Worm (Caenorhabditis elegans) whole organism, young adult: ENCODE measurements around the gene T15B12.1.
A peak's percentile ranks its signal among the peaks of the same experiment; 100 is the strongest.

ENCODE experiments used
- B0019.2 ChIP-seq: fragments of 200-800 bp; sonication (Bioruptor generic); conservative IDR thresholded peaks from 2 replicates; pipeline ENCODE4 v1.3.6; 2022; ENCODE audit warnings: missing genetic modification reagents, missing genetic modification characterization, missing compliant biosample characterization
- B0261.1 ChIP-seq: sonication (generic microtip); optimal IDR thresholded peaks from 2 replicates; lab custom pipeline; 2016; ENCODE audit warnings: mild to moderate bottlenecking, missing genetic modification characterization, moderate library complexity, missing compliant biosample characterization
- B0336.3 ChIP-seq: fragments of 200-800 bp; sonication (Bioruptor generic); IDR thresholded peaks from 2 replicates; pipeline ENCODE4 v1.3.6; 2022; ENCODE audit warnings: missing genetic modification characterization, missing compliant biosample characterization
- C17E4.6 ChIP-seq: fragments of 200-800 bp; sonication (Bioruptor generic); IDR thresholded peaks from 2 replicates; pipeline ENCODE4 v1.3.6; 2022; ENCODE audit warnings: missing genetic modification reagents, missing genetic modification characterization, missing compliant biosample characterization
- F23B12.7 ChIP-seq: sonication (generic microtip); optimal IDR thresholded peaks from 2 replicates; lab custom pipeline; 2017; ENCODE audit warnings: missing genetic modification characterization, mild to moderate bottlenecking, missing compliant biosample characterization, antibody characterized with exemption, moderate library complexity; ENCODE audit not compliant: insufficient read depth
- F37B4.10 ChIP-seq: fragments of 200-800 bp; sonication (Bioruptor generic); IDR thresholded peaks from 2 replicates; pipeline ENCODE4 v1.3.6; 2022; ENCODE audit warnings: missing genetic modification characterization, missing compliant biosample characterization
- F52B5.7 ChIP-seq: sonication (generic microtip); optimal IDR thresholded peaks from 2 replicates; lab custom pipeline; 2016; ENCODE audit warnings: mild to moderate bottlenecking, missing genetic modification characterization, missing compliant biosample characterization
- T07F8.4 ChIP-seq: sonication (generic microtip); optimal IDR thresholded peaks from 2 replicates; lab custom pipeline; 2016; ENCODE audit warnings: mild to moderate bottlenecking, missing genetic modification characterization, moderate library complexity, missing compliant biosample characterization
- Y53G8AR.9 ChIP-seq: fragments of 200-800 bp; sonication (Bioruptor generic); conservative IDR thresholded peaks from 2 replicates; pipeline ENCODE4 v1.3.6; 2022; ENCODE audit warnings: missing genetic modification reagents, missing genetic modification characterization, missing compliant biosample characterization
- Y56A3A.18 ChIP-seq: fragments of 200-800 bp; sonication (Bioruptor generic); IDR thresholded peaks from 2 replicates; pipeline ENCODE4 v1.3.6; 2022; ENCODE audit warnings: missing genetic modification reagents, missing genetic modification characterization, missing compliant biosample characterization
- Y67H2A.10 ChIP-seq: fragments of 200-800 bp; sonication (Bioruptor generic); conservative IDR thresholded peaks from 2 replicates; pipeline ENCODE4 v1.3.6; 2022; ENCODE audit warnings: missing genetic modification reagents, missing genetic modification characterization, missing compliant biosample characterization
- Y79H2A.3 ChIP-seq: fragments of 200-800 bp; sonication (Bioruptor generic); conservative IDR thresholded peaks from 2 replicates; pipeline ENCODE4 v1.3.6; 2022; ENCODE audit warnings: missing genetic modification reagents, missing genetic modification characterization, missing compliant biosample characterization
- akir-1 ChIP-seq: fragments of 200-800 bp; sonication (Bioruptor generic); optimal IDR thresholded peaks from 2 replicates; lab custom pipeline; 2018; ENCODE audit warnings: mild to moderate bottlenecking, missing genetic modification characterization, moderate library complexity, missing compliant biosample characterization
- ama-1 ChIP-seq, 3 experiments: fragments of 150-350 bp in 1 of 3; sonication (generic microtip) in 2 of 3; optimal IDR thresholded peaks; 2 replicates each; lab custom pipeline; 2014 to 2018; ENCODE audit warnings: missing biosample characterization in 2 of 3, missing genetic modification characterization in 2 of 3, missing genetic modification reagents in 2 of 3
- atf-7 ChIP-seq: sonication (generic microtip); optimal IDR thresholded peaks from 2 replicates; lab custom pipeline; 2017; ENCODE audit warnings: mild to moderate bottlenecking, missing genetic modification characterization, missing compliant biosample characterization
- attf-3 ChIP-seq: fragments of 200-800 bp; sonication (Bioruptor generic); conservative IDR thresholded peaks from 2 replicates; pipeline ENCODE4 v1.3.6; 2022; ENCODE audit warnings: missing genetic modification reagents, missing genetic modification characterization, missing compliant biosample characterization
- attf-5 ChIP-seq: fragments of 200-800 bp; sonication (Bioruptor generic); optimal IDR thresholded peaks from 2 replicates; lab custom pipeline; 2018; ENCODE audit warnings: mild to moderate bottlenecking, missing genetic modification characterization, missing compliant biosample characterization
- bed-2 ChIP-seq: fragments of 200-800 bp; sonication (Bioruptor generic); IDR thresholded peaks from 2 replicates; pipeline ENCODE4 v1.3.6; 2022; ENCODE audit warnings: missing genetic modification reagents, missing genetic modification characterization, missing compliant biosample characterization
- ceh-40 ChIP-seq: fragments of 200-800 bp; sonication (Bioruptor generic); IDR thresholded peaks from 2 replicates; pipeline ENCODE4 v1.3.6; 2022; ENCODE audit warnings: missing genetic modification characterization, missing compliant biosample characterization
- chd-7 ChIP-seq: sonication (generic microtip); optimal IDR thresholded peaks from 2 replicates; lab custom pipeline; 2016; ENCODE audit warnings: mild to moderate bottlenecking, missing genetic modification characterization, moderate library complexity, missing compliant biosample characterization
- die-1 ChIP-seq: sonication (generic microtip); optimal IDR thresholded peaks from 2 replicates; lab custom pipeline; 2016; ENCODE audit warnings: missing genotype, mild to moderate bottlenecking, missing genetic modification characterization, missing compliant biosample characterization
- dpff-1 ChIP-seq: sonication (generic microtip); optimal IDR thresholded peaks from 2 replicates; lab custom pipeline; 2017; ENCODE audit warnings: mild to moderate bottlenecking, missing genetic modification characterization, missing compliant biosample characterization
- efl-1 ChIP-seq: fragments of 150-350 bp; optimal IDR thresholded peaks from 2 replicates; lab custom pipeline; 2014; ENCODE audit warnings: missing biosample characterization, missing genetic modification reagents, missing genetic modification characterization
- egl-44 ChIP-seq: fragments of 200-800 bp; sonication (Bioruptor generic); IDR thresholded peaks from 2 replicates; pipeline ENCODE4 v1.3.6; 2022; ENCODE audit warnings: missing genetic modification reagents, missing genetic modification characterization, missing compliant biosample characterization
- gei-17 ChIP-seq: fragments of 200-800 bp; sonication (Bioruptor generic); optimal IDR thresholded peaks from 2 replicates; lab custom pipeline; 2018; ENCODE audit warnings: mild to moderate bottlenecking, missing genetic modification characterization, missing compliant biosample characterization
- hrde-1 ChIP-seq: sonication (generic microtip); optimal IDR thresholded peaks from 2 replicates; lab custom pipeline; 2016; ENCODE audit warnings: missing genetic modification characterization, mild to moderate bottlenecking, missing compliant biosample characterization, moderate library complexity, missing genotype, missing genetic modification reagents, borderline replicate concordance
- lag-1 ChIP-seq: fragments of 200-800 bp; sonication (Bioruptor generic); IDR thresholded peaks from 2 replicates; pipeline ENCODE4 v1.3.6; 2022; ENCODE audit warnings: missing genetic modification reagents, missing genetic modification characterization, missing compliant biosample characterization
- let-526 ChIP-seq: fragments of 200-800 bp; sonication (Bioruptor generic); IDR thresholded peaks from 2 replicates; pipeline ENCODE4 v1.3.6; 2022; ENCODE audit warnings: missing genetic modification reagents, missing genetic modification characterization, missing compliant biosample characterization
- lin-54 ChIP-seq: fragments of 200-800 bp; sonication (Bioruptor generic); optimal IDR thresholded peaks from 2 replicates; lab custom pipeline; 2018; ENCODE audit warnings: mild to moderate bottlenecking, missing genetic modification characterization, missing compliant biosample characterization
- lsl-1 ChIP-seq: fragments of 200-800 bp; sonication (Bioruptor generic); optimal IDR thresholded peaks from 2 replicates; lab custom pipeline; 2018; ENCODE audit warnings: mild to moderate bottlenecking, missing genetic modification characterization, moderate library complexity, missing compliant biosample characterization
- madf-6 ChIP-seq: fragments of 200-800 bp; sonication (Bioruptor generic); IDR thresholded peaks from 2 replicates; pipeline ENCODE4 v1.3.6; 2022; ENCODE audit warnings: missing genetic modification reagents, missing genetic modification characterization, missing compliant biosample characterization
- nfya-1 ChIP-seq: sonication (generic microtip); optimal IDR thresholded peaks from 2 replicates; lab custom pipeline; 2017; ENCODE audit warnings: antibody characterized with exemption, missing compliant biosample characterization, missing genetic modification characterization, borderline replicate concordance; ENCODE audit not compliant: insufficient read depth
- nhr-179 ChIP-seq: sonication (generic microtip); optimal IDR thresholded peaks from 2 replicates; lab custom pipeline; 2016; ENCODE audit warnings: mild to moderate bottlenecking, missing genetic modification characterization, missing compliant biosample characterization
- nhr-27 ChIP-seq: fragments of 200-800 bp; sonication (Bioruptor generic); optimal IDR thresholded peaks from 2 replicates; lab custom pipeline; 2018; ENCODE audit warnings: mild to moderate bottlenecking, missing genetic modification characterization, moderate library complexity, missing compliant biosample characterization
- rec-8 ChIP-seq, 2 experiments: sonication (generic microtip); optimal IDR thresholded peaks; 2 replicates each; lab custom pipeline; 2016; ENCODE audit warnings: mild to moderate bottlenecking in 2 of 2, missing genetic modification characterization in 2 of 2, missing genetic modification reagents in 2 of 2, missing genotype in 2 of 2, missing biosample characterization in 1 of 2, missing compliant biosample characterization in 1 of 2, moderate library complexity in 1 of 2
- sdz-38 ChIP-seq: sonication (generic microtip); optimal IDR thresholded peaks from 2 replicates; lab custom pipeline; 2016; ENCODE audit warnings: missing genotype, missing genetic modification characterization, missing compliant biosample characterization
- sea-2 ChIP-seq: fragments of 200-800 bp; sonication (Bioruptor generic); IDR thresholded peaks from 2 replicates; pipeline ENCODE4 v1.3.6; 2022; ENCODE audit warnings: missing genetic modification characterization, missing compliant biosample characterization
- snpc-1.1 ChIP-seq: sonication (generic microtip); optimal IDR thresholded peaks from 2 replicates; lab custom pipeline; 2017; ENCODE audit warnings: missing genetic modification characterization, mild to moderate bottlenecking, missing compliant biosample characterization, antibody characterized with exemption, moderate library complexity, missing genotype, missing genetic modification reagents; ENCODE audit not compliant: insufficient read depth
- snpc-1.3 ChIP-seq: sonication (generic microtip); optimal IDR thresholded peaks from 2 replicates; lab custom pipeline; 2017; ENCODE audit warnings: missing genetic modification characterization, mild to moderate bottlenecking, missing compliant biosample characterization, antibody characterized with exemption, moderate library complexity, missing genotype, missing genetic modification reagents; ENCODE audit not compliant: insufficient read depth
- sptf-2 ChIP-seq: fragments of 200-800 bp; sonication (Bioruptor generic); optimal IDR thresholded peaks from 2 replicates; lab custom pipeline; 2018; ENCODE audit warnings: mild to moderate bottlenecking, missing genetic modification characterization, missing compliant biosample characterization
- tlf-1 ChIP-seq: fragments of 200-800 bp; sonication (Bioruptor generic); optimal IDR thresholded peaks from 2 replicates; lab custom pipeline; 2018; ENCODE audit warnings: mild to moderate bottlenecking, missing genetic modification characterization, missing compliant biosample characterization
- unc-62 ChIP-seq: fragments of 150-350 bp; optimal IDR thresholded peaks from 2 replicates; lab custom pipeline; 2014; ENCODE audit warnings: missing biosample characterization, missing genetic modification reagents, missing genetic modification characterization
- xnd-1 ChIP-seq: sonication (generic microtip); optimal IDR thresholded peaks from 2 replicates; lab custom pipeline; 2016; ENCODE audit warnings: missing genotype, missing genetic modification reagents, missing genetic modification characterization, missing compliant biosample characterization
- zim-3 ChIP-seq: sonication (generic microtip); optimal IDR thresholded peaks from 2 replicates; lab custom pipeline; 2017; ENCODE audit warnings: mild to moderate bottlenecking, missing genetic modification characterization, moderate library complexity, missing compliant biosample characterization
- ztf-25 ChIP-seq: fragments of 200-800 bp; sonication (Bioruptor generic); IDR thresholded peaks from 2 replicates; pipeline ENCODE4 v1.3.6; 2022; ENCODE audit warnings: missing genetic modification reagents, missing genetic modification characterization, missing compliant biosample characterization
- ztf-28 ChIP-seq: fragments of 200-800 bp; sonication (Bioruptor generic); IDR thresholded peaks from 2 replicates; pipeline ENCODE4 v1.3.6; 2022; ENCODE audit warnings: missing genetic modification reagents, missing genetic modification characterization, missing compliant biosample characterization
- ztf-3 ChIP-seq: fragments of 200-800 bp; sonication (Bioruptor generic); optimal IDR thresholded peaks from 2 replicates; lab custom pipeline; 2018; ENCODE audit warnings: mild to moderate bottlenecking, missing genetic modification characterization, missing compliant biosample characterization

Gene T15B12.1

DNA sequence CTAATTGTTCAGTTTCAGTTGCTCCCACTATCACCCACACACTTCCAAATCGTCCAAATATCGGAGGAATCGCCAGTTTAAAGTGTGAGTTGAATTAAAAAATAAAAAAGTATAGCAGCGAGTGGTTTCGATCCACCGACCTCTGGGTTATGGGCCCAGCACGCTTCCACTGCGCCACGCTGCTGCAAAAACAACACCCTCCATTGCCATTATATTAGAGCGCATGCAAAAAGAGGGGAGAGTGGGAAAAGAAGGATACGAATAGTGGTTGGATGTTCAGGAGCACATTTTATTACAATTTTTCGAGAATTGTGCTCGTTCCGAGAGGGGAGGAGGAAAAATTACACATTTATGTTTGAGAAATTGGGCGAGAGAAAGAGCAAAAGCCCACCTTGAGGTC lies 6.9 kb downstream of the T15B12.1 start:
- TF ChIP-seq ceh-40 (GFP tag; lab: Robert Waterston, UW) (peak; percentile 87), efl-1 (GFP tag; lab: Kevin White, UChicago) (no peak), die-1 (peak; percentile 93), Y67H2A.10 (GFP tag; lab: Robert Waterston, UW) (no peak), nfya-1 (tag; lab: Kevin White, UChicago) (no peak), hrde-1 (tag; lab: Kevin White, UChicago) (no peak), let-526 (GFP tag; lab: Robert Waterston, UW) (peak; percentile 43; the same call in 1 of the 2 replicates), sptf-2 (peak; percentile 34), F23B12.7 (tag; lab: Kevin White, UChicago) (peak; percentile 81), lag-1 (GFP tag; lab: Robert Waterston, UW) (no peak), ztf-3 (GFP tag; lab: Kevin White, UChicago) (no peak), akir-1 (GFP tag; lab: Kevin White, UChicago) (no peak), T07F8.4 (tag; lab: Kevin White, UChicago) (peak; percentile 26), F52B5.7 (peak; percentile 82), ama-1 (optimal IDR thresholded peaks at IDR 0.05; lab: Kevin White, UChicago) (no peak), ama-1 (GFP tag; optimal IDR thresholded peaks at IDR 0.05; lab: Kevin White, UChicago) (peak; percentile 44 to 86), Y56A3A.18 (peak; percentile 85), madf-6 (GFP tag; lab: Robert Waterston, UW) (no peak), unc-62 (GFP tag; lab: Kevin White, UChicago) (no peak), xnd-1 (tag; lab: Kevin White, UChicago) (no peak), attf-5 (GFP tag; lab: Kevin White, UChicago) (peak; percentile 65), rec-8 (tag; optimal IDR thresholded peaks at IDR 0.05; lab: Kevin White, UChicago) (peak; percentile 82), B0336.3 (GFP tag; lab: Robert Waterston, UW) (no peak), Y53G8AR.9 (GFP tag; lab: Robert Waterston, UW) (peak; percentile 71; the same call in 1 of the 2 replicates), atf-7 (peak; percentile 38), C17E4.6 (GFP tag; lab: Robert Waterston, UW) (no peak), bed-2 (GFP tag; lab: Robert Waterston, UW) (no peak), sea-2 (GFP tag; lab: Robert Waterston, UW) (no peak), tlf-1 (GFP tag; lab: Kevin White, UChicago) (no peak), B0019.2 (no peak), dpff-1 (tag; lab: Kevin White, UChicago) (no peak), lin-54 (GFP tag; lab: Kevin White, UChicago) (no peak), chd-7 (peak; percentile 64), ztf-28 (GFP tag; lab: Robert Waterston, UW) (0 out of 2 replicates have a peak, but pooled peaks have one; percentile 41), lsl-1 (GFP tag; lab: Kevin White, UChicago) (peak; percentile 40), gei-17 (GFP tag; lab: Kevin White, UChicago) (no peak), B0261.1 (peak; percentile 96), F37B4.10 (GFP tag; lab: Robert Waterston, UW) (no peak), snpc-1.3 (tag; lab: Kevin White, UChicago) (peak; percentile 80), sdz-38 (tag; lab: Kevin White, UChicago) (peak; percentile 14), nhr-179 (tag; lab: Kevin White, UChicago) (peak; percentile 5), nhr-27 (tag; lab: Kevin White, UChicago) (no peak), Y79H2A.3 (GFP tag; lab: Robert Waterston, UW) (no peak), ztf-25 (GFP tag; lab: Robert Waterston, UW) (peak; percentile 96), zim-3 (tag; lab: Kevin White, UChicago) (peak; percentile 83), snpc-1.1 (tag; lab: Kevin White, UChicago) (peak; percentile 24), egl-44 (peak; percentile 70), attf-3 (GFP tag; lab: Robert Waterston, UW) (peak; percentile 34; the same call in 1 of the 2 replicates)
